Worm (Caenorhabditis elegans) whole organism, L4/young adult: ENCODE data around the gene C07E3.3.

Experiments used
- W03F9.2 ChIP-seq: fragments of 150-350 bp; optimal IDR thresholded peaks from 2 replicates; lab custom pipeline; 2014; ENCODE audit warnings: missing biosample characterization, missing genetic modification characterization
- dao-5 ChIP-seq: sonication (generic microtip); optimal IDR thresholded peaks from 2 replicates; lab custom pipeline; 2016; ENCODE audit warnings: missing genotype, missing genetic modification characterization, moderate library complexity, missing compliant biosample characterization
- him-1 ChIP-seq: sonication (generic microtip); optimal IDR thresholded peaks from 2 replicates; lab custom pipeline; 2016; ENCODE audit warnings: missing genotype, missing genetic modification reagents, missing genetic modification characterization, missing compliant biosample characterization

The C07E3.3 gene

ce11 chrII:10329754-10330153 lies 27.6 kb downstream of the C07E3.3 start:
- TF ChIP-seq W03F9.2 (tag; lab: Kevin White, UChicago): no peak
- TF ChIP-seq dao-5 (tag; lab: Kevin White, UChicago): no peak
- TF ChIP-seq him-1 (tag; lab: Kevin White, UChicago): no peak

DNA sequence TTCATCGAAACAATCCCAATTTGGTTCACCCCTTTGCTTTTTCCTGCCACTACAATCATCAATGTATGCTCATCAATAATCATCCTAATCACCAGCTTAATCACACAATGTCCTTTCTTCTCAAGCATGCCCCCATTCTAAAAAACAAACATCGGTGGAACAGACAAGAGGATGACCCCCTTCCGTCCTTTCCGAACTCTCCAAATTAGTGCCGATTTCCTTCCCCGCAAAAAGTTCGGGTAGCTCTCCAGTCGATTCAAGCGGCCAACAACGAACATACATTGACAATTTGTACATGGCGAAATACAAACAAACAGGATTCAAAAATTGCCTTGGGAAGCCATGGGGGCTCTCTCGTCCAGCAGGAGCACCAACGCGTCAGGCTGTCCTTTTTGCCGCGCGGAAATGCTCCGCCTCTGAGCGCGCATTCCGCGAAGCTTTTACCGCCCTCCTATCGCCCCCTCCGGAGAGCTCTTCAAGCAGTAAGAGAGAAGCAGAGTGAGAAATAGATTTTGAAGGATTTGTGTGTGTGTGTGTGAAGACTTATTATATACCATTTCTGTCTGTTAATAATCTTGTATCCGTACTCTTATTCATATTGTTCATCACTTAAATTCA lies 31.6 kb downstream of the C07E3.3 start, which contains the start of gene appg-1:
TSS of gene appg-1 (plus strand) at position 427 of the 618 bp plus-strand sequence.
- no peak for TF ChIP-seq dao-5 (tag; lab: Kevin White, UChicago)
- TF ChIP-seq W03F9.2 (tag; lab: Kevin White, UChicago): no peak
- TF ChIP-seq him-1 (tag; lab: Kevin White, UChicago): no peak

- no peak for TF ChIP-seq W03F9.2 (tag; lab: Kevin White, UChicago)
- no peak for TF ChIP-seq dao-5 (tag; lab: Kevin White, UChicago)
- no peak for TF ChIP-seq him-1 (tag; lab: Kevin White, UChicago)
These were observed 35.9 kb downstream of the C07E3.3 start, which contains the start of gene idpp-4 for ce11 chrII:10321410-10321809. Gene idpp-4 (plus strand): TSS chrII:10321460.

DNA sequence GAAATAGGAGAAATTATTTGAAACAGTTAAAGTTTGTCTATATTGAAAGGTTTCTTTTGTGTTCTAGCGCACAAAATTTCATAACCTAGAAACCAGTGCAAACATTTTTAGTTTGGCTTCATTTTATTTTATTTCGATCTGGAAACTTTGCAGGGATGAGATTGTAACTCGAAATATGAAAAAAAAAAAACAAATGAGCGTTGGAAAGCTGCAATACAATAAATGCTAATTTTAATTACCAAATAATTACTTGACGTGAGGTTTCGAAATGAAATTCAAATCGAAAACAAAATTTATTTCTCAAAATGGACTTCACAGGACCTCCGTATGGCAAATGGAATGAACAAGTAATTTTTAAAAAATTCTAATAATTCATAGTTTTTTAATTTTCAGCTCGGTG lies 40.3 kb downstream of the C07E3.3 start, which contains the start of gene M02G9.4:
TSS of gene M02G9.4 (plus strand) at position 301 of the 400 bp plus-strand sequence.
- no peak for TF ChIP-seq him-1 (tag; lab: Kevin White, UChicago)
- TF ChIP-seq dao-5 (tag; lab: Kevin White, UChicago): no peak
- no peak for TF ChIP-seq W03F9.2 (tag; lab: Kevin White, UChicago)

DNA sequence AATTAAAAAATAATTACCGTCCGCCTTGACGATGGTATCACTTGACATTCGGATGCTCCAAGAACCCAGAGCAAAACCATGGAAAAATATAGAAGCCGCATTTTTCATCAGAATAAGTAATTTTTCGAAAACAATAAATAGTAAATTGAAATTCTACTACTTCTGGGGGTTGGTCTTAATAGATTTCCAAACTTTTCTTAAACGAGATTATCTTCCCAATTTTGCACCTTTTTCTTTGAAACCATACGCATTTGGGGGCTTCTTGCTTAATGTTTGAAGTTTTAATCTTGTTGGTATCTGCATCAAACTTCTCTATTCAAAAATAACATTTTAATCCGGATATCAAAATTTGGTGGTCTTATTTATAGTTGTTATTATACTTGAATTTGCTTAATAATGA lies 41.2 kb downstream of the C07E3.3 start, which contains the start of gene gcy-5:
TSS of gene gcy-5 (minus strand) at position 101 of the 400 bp plus-strand sequence.
- TF ChIP-seq W03F9.2 (tag; lab: Kevin White, UChicago) (no peak), dao-5 (tag; lab: Kevin White, UChicago) (no peak), him-1 (tag; lab: Kevin White, UChicago) (no peak)

- TF ChIP-seq dao-5 (tag; lab: Kevin White, UChicago) (no peak), W03F9.2 (tag; lab: Kevin White, UChicago) (no peak), him-1 (tag; lab: Kevin White, UChicago) (no peak)
These were observed 42.1 kb downstream of the C07E3.3 start, which contains the start of gene idpp-8 for ce11 chrII:10315252-10315651. Gene idpp-8 (plus strand): TSS chrII:10315552.

DNA sequence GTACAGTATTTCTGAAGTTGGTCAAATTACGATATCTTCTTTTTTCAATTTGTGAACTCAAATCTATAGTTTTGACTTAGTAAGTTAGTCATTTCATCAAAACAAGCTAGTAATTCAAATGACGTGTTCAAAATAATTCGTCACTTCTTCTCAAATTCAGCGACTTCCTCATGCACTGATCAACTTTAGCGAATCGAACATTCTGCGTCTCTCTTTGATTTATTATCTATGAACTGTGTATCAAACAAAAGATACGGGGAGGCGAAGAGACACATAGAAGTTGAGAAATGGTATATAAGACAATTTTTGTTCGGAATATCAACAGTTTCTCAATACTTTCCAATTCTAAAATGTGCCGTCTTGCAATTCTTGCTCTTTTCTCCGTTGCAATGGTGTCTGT lies 45.3 kb downstream of the C07E3.3 start, which contains the start of gene srlf-34:
TSS of gene srlf-34 (plus strand) at position 321 of the 400 bp plus-strand sequence.
- TF ChIP-seq him-1 (tag; lab: Kevin White, UChicago) (no peak), dao-5 (tag; lab: Kevin White, UChicago) (no peak), W03F9.2 (tag; lab: Kevin White, UChicago) (no peak)

DNA sequence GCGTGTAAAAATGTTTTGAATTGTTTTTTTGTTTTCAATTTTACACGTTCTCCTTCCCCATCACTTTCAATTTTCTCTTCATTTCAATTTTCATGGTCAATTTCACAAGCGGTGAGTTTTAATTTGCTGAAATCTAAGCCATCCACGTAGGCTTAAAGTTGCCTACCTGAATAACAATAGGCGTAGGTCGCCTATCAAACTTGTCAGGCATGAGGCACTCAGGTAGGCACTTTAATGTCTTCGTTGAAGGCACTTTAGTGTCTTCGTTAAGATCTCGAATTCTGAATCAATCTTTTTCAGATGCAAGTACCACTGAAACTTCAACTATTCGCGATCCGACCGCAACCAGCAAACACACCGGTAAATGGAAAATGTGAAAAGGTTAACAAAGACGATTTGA lies 48.0 kb downstream of the C07E3.3 start, which contains the start of gene ZK970.8:
TSS of gene ZK970.8 (plus strand) at position 301 of the 400 bp plus-strand sequence.
- TF ChIP-seq W03F9.2 (tag; lab: Kevin White, UChicago): no peak
- no peak for TF ChIP-seq dao-5 (tag; lab: Kevin White, UChicago)
- TF ChIP-seq him-1 (tag; lab: Kevin White, UChicago): no peak

ce11 chrII:10308726-10309125 lies 48.6 kb downstream of the C07E3.3 start, which contains the start of gene gcy-4:
Gene gcy-4 (minus strand): TSS chrII:10308826.
- TF ChIP-seq dao-5 (tag; lab: Kevin White, UChicago) (no peak), him-1 (tag; lab: Kevin White, UChicago) (no peak), W03F9.2 (tag; lab: Kevin White, UChicago) (no peak)

- TF ChIP-seq him-1 (tag; lab: Kevin White, UChicago) (no peak), W03F9.2 (tag; lab: Kevin White, UChicago) (peak; percentile 56)
These were observed 53.6 kb downstream of the C07E3.3 start, which contains the start of gene vha-9 for ce11 chrII:10303663-10304115. Gene vha-9 (minus strand): TSS chrII:10303713.
